Fruit fly (Drosophila melanogaster) whole organism, embryonic: Measurements from ENCODE around the gene drpr.

ENCODE experiments used
- Atf-2 ChIP-seq: fragments of 200-800 bp; sonication (Bioruptor generic); optimal IDR thresholded peaks from 2 replicates; lab custom pipeline; 2016; ENCODE audit warnings: missing biosample characterization, missing genetic modification characterization
- Blimp-1 ChIP-seq: fragments of 200-800 bp; sonication (Bioruptor generic); optimal IDR thresholded peaks from 3 replicates; lab custom pipeline; 2018; ENCODE audit warnings: missing biosample characterization, missing genetic modification characterization, mild to moderate bottlenecking, moderate library complexity, missing genetic modification reagents
- CG1024 ChIP-seq: fragments of 200-800 bp; sonication (Bioruptor generic); IDR thresholded peaks from 2 replicates; pipeline ENCODE4 v1.3.6; 2022; ENCODE audit warnings: missing biosample characterization, missing genetic modification characterization
- CG10543 ChIP-seq: fragments of 200-800 bp; sonication (Bioruptor generic); optimal IDR thresholded peaks from 3 replicates; lab custom pipeline; 2017; ENCODE audit warnings: missing biosample characterization, mild to moderate bottlenecking, missing genetic modification characterization, moderate library complexity
- CG10654 ChIP-seq: fragments of 200-800 bp; sonication (Bioruptor generic); optimal IDR thresholded peaks from 2 replicates; lab custom pipeline; 2016; ENCODE audit warnings: missing biosample characterization, missing genetic modification characterization
- CG11085 ChIP-seq: fragments of 200-800 bp; sonication (Bioruptor generic); IDR thresholded peaks from 2 replicates; pipeline ENCODE4 v1.3.6; 2022; ENCODE audit warnings: missing biosample characterization, missing genetic modification characterization
- CG11247 ChIP-seq: fragments of 200-800 bp; sonication (Bioruptor generic); IDR thresholded peaks from 2 replicates; pipeline ENCODE4 v1.3.6; 2022; ENCODE audit warnings: missing biosample characterization, missing genetic modification characterization
- CG12744 ChIP-seq: fragments of 200-800 bp; sonication (Bioruptor generic); optimal IDR thresholded peaks from 2 replicates; lab custom pipeline; 2016; ENCODE audit warnings: missing biosample characterization, missing genetic modification characterization
- CG13775 ChIP-seq: fragments of 200-800 bp; sonication (Bioruptor generic); optimal IDR thresholded peaks from 3 replicates; lab custom pipeline; 2017; ENCODE audit warnings: missing biosample characterization, mild to moderate bottlenecking, missing genetic modification characterization
- CG14050 ChIP-seq: fragments of 200-800 bp; sonication (Bioruptor generic); IDR thresholded peaks from 3 replicates; pipeline ENCODE4 v1.3.6; 2022; ENCODE audit warnings: missing biosample characterization, missing genetic modification characterization
- CG17359 ChIP-seq: fragments of 200-800 bp; sonication (Bioruptor generic); optimal IDR thresholded peaks from 3 replicates; lab custom pipeline; 2018; ENCODE audit warnings: missing biosample characterization, mild to moderate bottlenecking, missing genetic modification characterization, moderate library complexity
- CG17568 ChIP-seq: fragments of 200-800 bp; sonication (Bioruptor generic); optimal IDR thresholded peaks from 2 replicates; lab custom pipeline; 2018; ENCODE audit warnings: missing biosample characterization, mild to moderate bottlenecking, missing genetic modification characterization, moderate library complexity
- CG18011 ChIP-seq: fragments of 200-800 bp; sonication (Bioruptor generic); optimal IDR thresholded peaks from 2 replicates; lab custom pipeline; 2017; ENCODE audit warnings: missing biosample characterization, missing genetic modification characterization, mild to moderate bottlenecking, moderate library complexity, missing genotype
- CG18262 ChIP-seq: fragments of 200-800 bp; optimal IDR thresholded peaks from 3 replicates; lab custom pipeline; 2019; ENCODE audit warnings: missing biosample characterization, mild to moderate bottlenecking, missing genetic modification characterization, moderate library complexity
- CG18599 ChIP-seq: fragments of 200-800 bp; sonication (Bioruptor generic); optimal IDR thresholded peaks from 3 replicates; lab custom pipeline; 2017; ENCODE audit warnings: missing biosample characterization, missing genetic modification characterization, mild to moderate bottlenecking, moderate library complexity, missing genetic modification reagents
- CG2889 ChIP-seq: fragments of 200-800 bp; sonication (Bioruptor generic); IDR thresholded peaks from 3 replicates; pipeline ENCODE4 v1.3.6; 2022; ENCODE audit warnings: missing biosample characterization, missing genetic modification characterization
- CG34422 ChIP-seq: fragments of 200-800 bp; sonication (Bioruptor generic); IDR thresholded peaks from 3 replicates; pipeline ENCODE4 v1.3.6; 2022; ENCODE audit warnings: missing biosample characterization, missing genetic modification characterization
- CG6272 ChIP-seq: fragments of 200-800 bp; sonication (Bioruptor generic); IDR thresholded peaks from 2 replicates; pipeline ENCODE4 v1.3.6; 2022; ENCODE audit warnings: missing biosample characterization, missing genetic modification characterization
- CG6813 ChIP-seq: fragments of 200-800 bp; sonication (Bioruptor generic); optimal IDR thresholded peaks from 2 replicates; lab custom pipeline; 2017; ENCODE audit warnings: missing biosample characterization, missing genetic modification characterization, mild to moderate bottlenecking, moderate library complexity, missing genetic modification reagents
- CG7745 ChIP-seq: fragments of 200-800 bp; sonication (Bioruptor generic); optimal IDR thresholded peaks from 2 replicates; lab custom pipeline; 2018; ENCODE audit warnings: missing biosample characterization, mild to moderate bottlenecking, missing genetic modification characterization, moderate library complexity
- CG8765 ChIP-seq: fragments of 200-800 bp; sonication (Bioruptor generic); IDR thresholded peaks from 2 replicates; pipeline ENCODE4 v1.3.6; 2022; ENCODE audit warnings: missing biosample characterization, missing genetic modification characterization
- CG8944 ChIP-seq: fragments of 200-800 bp; sonication (Bioruptor generic); optimal IDR thresholded peaks from 3 replicates; lab custom pipeline; 2016; ENCODE audit warnings: missing biosample characterization, missing genetic modification characterization
- CrebB ChIP-seq: fragments of 200-800 bp; sonication (Bioruptor generic); optimal IDR thresholded peaks from 3 replicates; lab custom pipeline; 2018; ENCODE audit warnings: missing biosample characterization, mild to moderate bottlenecking, missing genetic modification characterization
- D19B ChIP-seq: fragments of 200-800 bp; sonication (Bioruptor generic); optimal IDR thresholded peaks from 2 replicates; lab custom pipeline; 2017; ENCODE audit warnings: missing biosample characterization, mild to moderate bottlenecking, missing genetic modification characterization
- Dll ChIP-seq: fragments of 200-800 bp; sonication (Bioruptor generic); IDR thresholded peaks from 4 replicates; pipeline ENCODE4 v1.3.6; 2022; ENCODE audit warnings: missing biosample characterization, missing genetic modification characterization; ENCODE audit not compliant: partially characterized antibody
- Gsc ChIP-seq: fragments of 200-800 bp; sonication (Bioruptor generic); IDR thresholded peaks from 2 replicates; pipeline ENCODE4 v1.3.6; 2022; ENCODE audit warnings: missing biosample characterization, missing genetic modification characterization
- HLH3B ChIP-seq: fragments of 200-800 bp; sonication (Bioruptor generic); IDR thresholded peaks from 2 replicates; pipeline ENCODE4 v1.3.6; 2022; ENCODE audit warnings: missing biosample characterization, missing genetic modification characterization
- Hand ChIP-seq: fragments of 200-800 bp; sonication (Bioruptor generic); optimal IDR thresholded peaks from 2 replicates; lab custom pipeline; 2017; ENCODE audit warnings: mild to moderate bottlenecking, missing biosample characterization, missing genetic modification reagents, missing genetic modification characterization
- Hmx ChIP-seq: fragments of 200-800 bp; sonication (Bioruptor generic); optimal IDR thresholded peaks from 2 replicates; lab custom pipeline; 2016; ENCODE audit warnings: missing biosample characterization, missing genetic modification characterization
- MESR4 ChIP-seq: fragments of 200-800 bp; sonication (Bioruptor generic); optimal IDR thresholded peaks from 2 replicates; lab custom pipeline; 2018; ENCODE audit warnings: missing biosample characterization, mild to moderate bottlenecking, missing genetic modification characterization, moderate library complexity
- NfI ChIP-seq: fragments of 200-800 bp; sonication (Bioruptor generic); optimal IDR thresholded peaks from 3 replicates; lab custom pipeline; 2018; ENCODE audit warnings: missing biosample characterization, mild to moderate bottlenecking, missing genetic modification characterization, moderate library complexity
- Taf1 ChIP-seq: fragments of 200-800 bp; sonication (Bioruptor generic); IDR thresholded peaks from 2 replicates; pipeline ENCODE4 v1.3.6; 2022; ENCODE audit warnings: missing biosample characterization, missing genetic modification characterization
- danr ChIP-seq: fragments of 200-800 bp; sonication (Bioruptor generic); IDR thresholded peaks from 2 replicates; pipeline ENCODE4 v1.3.6; 2022; ENCODE audit warnings: missing biosample characterization, missing genetic modification characterization
- dati ChIP-seq: fragments of 200-800 bp; sonication (Bioruptor generic); IDR thresholded peaks from 2 replicates; pipeline ENCODE4 v1.3.6; 2022; ENCODE audit warnings: missing biosample characterization, missing genetic modification characterization
- disco-r ChIP-seq: fragments of 200-800 bp; sonication (Bioruptor generic); optimal IDR thresholded peaks from 2 replicates; lab custom pipeline; 2016; ENCODE audit warnings: missing biosample characterization, missing genetic modification characterization
- en ChIP-seq: fragments of 200-800 bp; sonication (Bioruptor generic); optimal IDR thresholded peaks from 2 replicates; lab custom pipeline; 2016; ENCODE audit warnings: missing biosample characterization, missing genetic modification characterization
- exex ChIP-seq: fragments of 200-800 bp; sonication (Bioruptor generic); optimal IDR thresholded peaks from 4 replicates; lab custom pipeline; 2018; ENCODE audit warnings: missing biosample characterization, mild to moderate bottlenecking, missing genetic modification characterization, moderate library complexity
- fu2 ChIP-seq: fragments of 200-800 bp; sonication (Bioruptor generic); optimal IDR thresholded peaks from 2 replicates; lab custom pipeline; 2016; ENCODE audit warnings: missing biosample characterization, missing genetic modification characterization
- gt ChIP-seq: fragments of 200-800 bp; sonication (Bioruptor generic); IDR thresholded peaks from 2 replicates; pipeline ENCODE4 v1.3.6; 2022; ENCODE audit warnings: missing biosample characterization, missing genetic modification characterization
- jumu ChIP-seq: fragments of 200-800 bp; sonication (Bioruptor generic); optimal IDR thresholded peaks from 3 replicates; lab custom pipeline; 2016; ENCODE audit warnings: missing biosample characterization, missing genetic modification characterization
- lilli ChIP-seq: fragments of 200-800 bp; sonication (Bioruptor generic); optimal IDR thresholded peaks from 3 replicates; lab custom pipeline; 2016; ENCODE audit warnings: missing biosample characterization, missing genetic modification characterization
- lola ChIP-seq, 3 experiments: fragments of >200 bp in 2 of 3; fragments of 200-800 bp in 1 of 3; sonication (Bioruptor generic) in 1 of 3; optimal IDR thresholded peaks; 2 replicates each; lab custom pipeline; 2017 to 2019; ENCODE audit warnings: missing biosample characterization in 3 of 3, missing genetic modification characterization in 3 of 3, mild to moderate bottlenecking in 1 of 3, moderate library complexity in 1 of 3
- nmo ChIP-seq: fragments of 200-800 bp; sonication (Bioruptor generic); optimal IDR thresholded peaks from 2 replicates; lab custom pipeline; 2018; ENCODE audit warnings: missing biosample characterization, mild to moderate bottlenecking, missing genetic modification characterization, moderate library complexity
- oc ChIP-seq: fragments of 200-800 bp; sonication (Bioruptor generic); optimal IDR thresholded peaks from 2 replicates; lab custom pipeline; 2018; ENCODE audit warnings: missing biosample characterization, mild to moderate bottlenecking, missing genetic modification characterization, moderate library complexity
- pho ChIP-seq: fragments of 200-800 bp; sonication (Bioruptor generic); optimal IDR thresholded peaks from 2 replicates; lab custom pipeline; 2016; ENCODE audit warnings: missing biosample characterization, missing genetic modification characterization
- pita ChIP-seq: fragments of 200-800 bp; sonication (Bioruptor generic); optimal IDR thresholded peaks from 2 replicates; lab custom pipeline; 2017; ENCODE audit warnings: missing biosample characterization, mild to moderate bottlenecking, missing genetic modification characterization
- ranshi ChIP-seq: fragments of 200-800 bp; sonication (Bioruptor generic); IDR thresholded peaks from 2 replicates; pipeline ENCODE4 v1.3.6; 2022; ENCODE audit warnings: missing biosample characterization, missing genetic modification characterization
- salm ChIP-seq: fragments of 200-800 bp; sonication (Bioruptor generic); optimal IDR thresholded peaks from 2 replicates; lab custom pipeline; 2018; ENCODE audit warnings: missing biosample characterization, mild to moderate bottlenecking, missing genetic modification characterization
- sima ChIP-seq: fragments of 200-800 bp; sonication (Bioruptor generic); optimal IDR thresholded peaks from 2 replicates; lab custom pipeline; 2016; ENCODE audit warnings: missing biosample characterization, missing genetic modification characterization
- tgo ChIP-seq: fragments of 200-800 bp; sonication (Bioruptor generic); IDR thresholded peaks from 3 replicates; pipeline ENCODE4 v1.3.6; 2022; ENCODE audit warnings: missing biosample characterization, missing genetic modification characterization
- unpg ChIP-seq: fragments of 200-800 bp; sonication (Bioruptor generic); optimal IDR thresholded peaks from 3 replicates; lab custom pipeline; 2018; ENCODE audit warnings: missing biosample characterization, mild to moderate bottlenecking, missing genetic modification characterization, moderate library complexity

Gene drpr

dm6 chr3L:1668504-1668903 is 62.4 kb downstream of the drpr start, which contains the start of gene RpL23A (continued):
- peak; percentile 71; the same call in 1 of the 2 replicates for TF ChIP-seq Taf1
- peak; percentile 82 for TF ChIP-seq CG8765 (GFP tag; lab: Robert Waterston, UW)
- peak; percentile 94 for TF ChIP-seq lilli (GFP tag; lab: Kevin White, UChicago)
- TF ChIP-seq CG8944 (GFP tag; lab: Kevin White, UChicago): peak; percentile 96
- peak; percentile 92 for TF ChIP-seq CG17359 (tag; lab: Kevin White, UChicago)
- TF ChIP-seq MESR4 (GFP tag; lab: Kevin White, UChicago): peak; percentile 99
- TF ChIP-seq jumu (GFP tag; lab: Kevin White, UChicago): peak; percentile 96
- TF ChIP-seq CG17568 (GFP tag; lab: Kevin White, UChicago): no peak
- peak; percentile 82 for TF ChIP-seq D19B (GFP tag; lab: Kevin White, UChicago)
- peak; percentile 93 for TF ChIP-seq CrebB (tag; lab: Kevin White, UChicago)
- TF ChIP-seq dati: peak; percentile 87
- TF ChIP-seq nmo: peak; percentile 91
- TF ChIP-seq en (GFP tag; lab: Kevin White, UChicago): peak; percentile 93
- peak; percentile 95 for TF ChIP-seq CG12744 (GFP tag; lab: Kevin White, UChicago)
- peak; percentile 89 for TF ChIP-seq unpg (GFP tag; lab: Kevin White, UChicago)
- TF ChIP-seq Atf-2 (GFP tag; lab: Kevin White, UChicago): peak; percentile 93
- TF ChIP-seq CG18262 (tag; lab: Kevin White, UChicago): peak; percentile 82
- peak; percentile 86 for TF ChIP-seq salm (tag; lab: Kevin White, UChicago)
- TF ChIP-seq ranshi (GFP tag; lab: Robert Waterston, UW): peak; percentile 95
- peak; percentile 78 for TF ChIP-seq Hand (GFP tag; lab: Kevin White, UChicago)
- peak; percentile 90 for TF ChIP-seq tgo (GFP tag; lab: Robert Waterston, UW)
- peak; percentile 98 for TF ChIP-seq CG13775 (GFP tag; lab: Kevin White, UChicago)
- peak; percentile 97 for TF ChIP-seq pho
- peak; percentile 96 for TF ChIP-seq fu2 (GFP tag; lab: Kevin White, UChicago)
- TF ChIP-seq CG11247: peak; percentile 97
- peak; percentile 70 for TF ChIP-seq CG7745
- TF ChIP-seq Blimp-1 (GFP tag; lab: Kevin White, UChicago): peak; percentile 90
- no peak for TF ChIP-seq pita
- TF ChIP-seq sima (GFP tag; lab: Kevin White, UChicago): peak; percentile 93
- TF ChIP-seq CG34422 (GFP tag; lab: Robert Waterston, UW): peak; percentile 93
- peak; percentile 68 for TF ChIP-seq danr (GFP tag; lab: Robert Waterston, UW)
- no peak for TF ChIP-seq Dll (GFP tag; lab: Robert Waterston, UW)
- TF ChIP-seq Gsc: peak; percentile 70
- TF ChIP-seq CG14050 (GFP tag; lab: Robert Waterston, UW): peak; percentile 92
- TF ChIP-seq gt (GFP tag; lab: Robert Waterston, UW): peak; percentile 90
- peak; percentile 96 for TF ChIP-seq CG10654 (GFP tag; lab: Kevin White, UChicago)
- TF ChIP-seq exex (tag; lab: Kevin White, UChicago): peak; percentile 72
- peak; percentile 85 for TF ChIP-seq CG2889
- TF ChIP-seq CG11085 (GFP tag; lab: Robert Waterston, UW): peak; percentile 96
- peak; percentile 87 for TF ChIP-seq CG18011
- peak; percentile 87 for TF ChIP-seq CG1024 (GFP tag; lab: Robert Waterston, UW)
- TF ChIP-seq Hmx (GFP tag; lab: Kevin White, UChicago): peak; percentile 70
- peak; percentile 92 for TF ChIP-seq HLH3B
- TF ChIP-seq CG6272: peak; percentile 91
- TF ChIP-seq NfI (GFP tag; lab: Kevin White, UChicago): peak; percentile 97
- peak; percentile 97 for TF ChIP-seq CG18599 (GFP tag; lab: Kevin White, UChicago)
- TF ChIP-seq CG10543: peak; percentile 97
- TF ChIP-seq disco-r (GFP tag; lab: Kevin White, UChicago): peak; percentile 95
- peak in 1 of 3 experiments; percentile 70 for TF ChIP-seq lola (GFP tag; optimal IDR thresholded peaks at IDR 0.05; lab: Kevin White, UChicago)
- peak; percentile 96 for TF ChIP-seq CG6813 (GFP tag; lab: Kevin White, UChicago)
- peak; percentile 88 for TF ChIP-seq oc (tag; lab: Kevin White, UChicago)
